Fruit fly (Drosophila melanogaster) whole organism, wandering third instar larva: ENCODE measurements around the gene mora.

ENCODE experiments used
- Abd-B ChIP-seq: fragments of >200 bp; optimal IDR thresholded peaks from 2 replicates; lab custom pipeline; 2017; ENCODE audit warnings: missing biosample characterization, missing genetic modification characterization
- CG32264 ChIP-seq: fragments of 200-800 bp; sonication (Bioruptor generic); optimal IDR thresholded peaks from 2 replicates; lab custom pipeline; 2016; ENCODE audit warnings: missing biosample characterization, missing genetic modification characterization
- CG9705 ChIP-seq: fragments of 200-800 bp; sonication (Bioruptor generic); optimal IDR thresholded peaks from 2 replicates; lab custom pipeline; 2018; ENCODE audit warnings: missing biosample characterization, mild to moderate bottlenecking, missing genetic modification characterization
- CrebA ChIP-seq: fragments of 200-800 bp; sonication (Bioruptor generic); optimal IDR thresholded peaks from 2 replicates; lab custom pipeline; 2016; ENCODE audit warnings: missing biosample characterization, mild to moderate bottlenecking, missing genetic modification characterization, borderline replicate concordance
- Dfd ChIP-seq: fragments of >200 bp; optimal IDR thresholded peaks from 2 replicates; lab custom pipeline; 2017; ENCODE audit warnings: missing biosample characterization, missing genetic modification characterization
- Dif ChIP-seq: fragments of 200-275, 200-300 bp; sonication (Bioruptor generic); optimal IDR thresholded peaks from 2 replicates; lab custom pipeline; 2018; ENCODE audit warnings: missing biosample characterization, missing genetic modification characterization; ENCODE audit not compliant: partially characterized antibody
- GATAd ChIP-seq: sonication (Bioruptor generic); optimal IDR thresholded peaks from 2 replicates; lab custom pipeline; 2016; ENCODE audit warnings: missing biosample characterization, missing genetic modification characterization
- HLH106 ChIP-seq: fragments of 200-800 bp; optimal IDR thresholded peaks from 3 replicates; lab custom pipeline; 2019; ENCODE audit warnings: missing biosample characterization, mild to moderate bottlenecking, missing genetic modification characterization, moderate library complexity
- Hnf4 ChIP-seq: fragments of 200-800 bp; sonication (Bioruptor generic); optimal IDR thresholded peaks from 2 replicates; lab custom pipeline; 2016; ENCODE audit warnings: missing biosample characterization, mild to moderate bottlenecking, missing genetic modification characterization
- Hr78 ChIP-seq: fragments of >200 bp; optimal IDR thresholded peaks from 2 replicates; lab custom pipeline; 2017; ENCODE audit warnings: missing biosample characterization, missing genetic modification characterization
- Hr83 ChIP-seq: fragments of 200-300 bp; sonication (Bioruptor generic); optimal IDR thresholded peaks from 2 replicates; lab custom pipeline; 2016; ENCODE audit warnings: missing biosample characterization, mild to moderate bottlenecking, missing genetic modification characterization, moderate library complexity; ENCODE audit not compliant: poor library complexity, severe bottlenecking
- Mio ChIP-seq: sonication (Bioruptor generic); optimal IDR thresholded peaks from 2 replicates; lab custom pipeline; 2016; ENCODE audit warnings: missing biosample characterization, missing genetic modification characterization
- Myc ChIP-seq: fragments of >200 bp; optimal IDR thresholded peaks from 2 replicates; lab custom pipeline; 2017
- N ChIP-seq: fragments of >200 bp; optimal IDR thresholded peaks from 2 replicates; lab custom pipeline; 2018; ENCODE audit warnings: missing biosample characterization, missing external identifiers, missing genetic modification characterization
- OdsH ChIP-seq: fragments of 200-800 bp; sonication (Bioruptor generic); optimal IDR thresholded peaks from 2 replicates; lab custom pipeline; 2016; ENCODE audit warnings: missing biosample characterization, mild to moderate bottlenecking, missing genetic modification characterization
- Rel ChIP-seq, 2 experiments: fragments of 200-800 bp; sonication (Bioruptor generic) in 1 of 2; optimal IDR thresholded peaks; 2 replicates in 1 of 2; 3 replicates in 1 of 2; lab custom pipeline; 2016 to 2019; ENCODE audit warnings: mild to moderate bottlenecking in 2 of 2, missing biosample characterization in 2 of 2, missing genetic modification characterization in 2 of 2, moderate library complexity in 1 of 2
- Sp1 ChIP-seq: fragments of 200-800 bp; sonication (Bioruptor generic); optimal IDR thresholded peaks from 3 replicates; lab custom pipeline; 2019; ENCODE audit warnings: missing biosample characterization, mild to moderate bottlenecking, missing genetic modification characterization, moderate library complexity
- Vsx2 ChIP-seq: fragments of 200-300, 225-300 bp; sonication (Bioruptor generic); optimal IDR thresholded peaks from 2 replicates; lab custom pipeline; 2018; ENCODE audit warnings: missing biosample characterization, missing genetic modification characterization; ENCODE audit not compliant: partially characterized antibody
- br ChIP-seq: fragments of 200-800 bp; sonication (Bioruptor generic); optimal IDR thresholded peaks from 2 replicates; lab custom pipeline; 2016; ENCODE audit warnings: missing biosample characterization, missing genetic modification characterization
- brk ChIP-seq: fragments of 200-800 bp; sonication (Bioruptor generic); optimal IDR thresholded peaks from 2 replicates; lab custom pipeline; 2016; ENCODE audit warnings: missing biosample characterization, mild to moderate bottlenecking, missing genetic modification characterization
- dl ChIP-seq, 2 experiments: fragments of 175-275, 200-275 bp in 1 of 2; fragments of 200-275 bp in 1 of 2; sonication (Bioruptor generic); optimal IDR thresholded peaks; lab custom pipeline; 2018; ENCODE audit warnings: mild to moderate bottlenecking in 2 of 2, missing biosample characterization in 2 of 2, missing genetic modification characterization in 2 of 2, moderate library complexity in 2 of 2; ENCODE audit not compliant: partially characterized antibody in 2 of 2, insufficient read depth in 1 of 2
- dmrt93B ChIP-seq: fragments of 200-800 bp; sonication (Bioruptor generic); optimal IDR thresholded peaks from 2 replicates; lab custom pipeline; 2018; ENCODE audit warnings: missing biosample characterization, mild to moderate bottlenecking, missing genetic modification characterization
- dsf ChIP-seq: sonication (Bioruptor generic); optimal IDR thresholded peaks from 2 replicates; lab custom pipeline; 2016; ENCODE audit warnings: missing biosample characterization, missing genetic modification characterization, borderline replicate concordance
- ey ChIP-seq: fragments of 200-800 bp; sonication (Bioruptor generic); optimal IDR thresholded peaks from 2 replicates; lab custom pipeline; 2016; ENCODE audit warnings: missing biosample characterization, missing genetic modification characterization
- foxo ChIP-seq, 2 experiments: fragments of 200-800 bp; sonication (Bioruptor generic); optimal IDR thresholded peaks; 2 replicates in 1 of 2; 3 replicates in 1 of 2; lab custom pipeline; 2016 to 2017; ENCODE audit warnings: missing biosample characterization in 2 of 2, missing genetic modification characterization in 2 of 2
- fru ChIP-seq: fragments of 200-800 bp; sonication (Bioruptor generic); optimal IDR thresholded peaks from 3 replicates; lab custom pipeline; 2016; ENCODE audit warnings: missing biosample characterization, mild to moderate bottlenecking, missing genetic modification characterization
- h ChIP-seq: fragments of 200-800 bp; sonication (Bioruptor generic); optimal IDR thresholded peaks from 3 replicates; lab custom pipeline; 2016; ENCODE audit warnings: missing biosample characterization, mild to moderate bottlenecking, missing genetic modification characterization
- jim ChIP-seq: fragments of 175-275, 200-325 bp; sonication (Bioruptor generic); optimal IDR thresholded peaks from 2 replicates; lab custom pipeline; 2016; ENCODE audit warnings: missing biosample characterization, mild to moderate bottlenecking, missing genetic modification characterization
- lola ChIP-seq: fragments of >200 bp; optimal IDR thresholded peaks from 2 replicates; lab custom pipeline; 2017; ENCODE audit warnings: missing biosample characterization, missing genetic modification characterization
- pan ChIP-seq: fragments of >200 bp; optimal IDR thresholded peaks from 2 replicates; lab custom pipeline; 2017
- psq ChIP-seq: fragments of 200-800 bp; sonication (Bioruptor generic); optimal IDR thresholded peaks from 3 replicates; lab custom pipeline; 2017; ENCODE audit warnings: missing biosample characterization, mild to moderate bottlenecking, missing genetic modification characterization, moderate library complexity
- rgr ChIP-seq: fragments of 200-800 bp; sonication (Bioruptor generic); optimal IDR thresholded peaks from 3 replicates; lab custom pipeline; 2016; ENCODE audit warnings: missing biosample characterization, mild to moderate bottlenecking, missing genetic modification characterization
- sage ChIP-seq: fragments of 200-800 bp; sonication (Bioruptor generic); optimal IDR thresholded peaks from 2 replicates; lab custom pipeline; 2016; ENCODE audit warnings: missing biosample characterization, mild to moderate bottlenecking, missing genetic modification characterization
- sv ChIP-seq: fragments of 200-800 bp; sonication (Bioruptor generic); optimal IDR thresholded peaks from 3 replicates; lab custom pipeline; 2016; ENCODE audit warnings: missing biosample characterization, missing genetic modification characterization
- tai ChIP-seq: sonication (Bioruptor generic); optimal IDR thresholded peaks from 2 replicates; lab custom pipeline; 2016; ENCODE audit warnings: missing biosample characterization, missing genetic modification characterization
- usp ChIP-seq: fragments of >200 bp; optimal IDR thresholded peaks from 2 replicates; lab custom pipeline; 2017; ENCODE audit warnings: missing biosample characterization, missing genetic modification characterization
- woc ChIP-seq: sonication (Bioruptor generic); optimal IDR thresholded peaks from 2 replicates; lab custom pipeline; 2016; ENCODE audit warnings: missing biosample characterization, mild to moderate bottlenecking, missing genetic modification characterization

The mora gene

DNA sequence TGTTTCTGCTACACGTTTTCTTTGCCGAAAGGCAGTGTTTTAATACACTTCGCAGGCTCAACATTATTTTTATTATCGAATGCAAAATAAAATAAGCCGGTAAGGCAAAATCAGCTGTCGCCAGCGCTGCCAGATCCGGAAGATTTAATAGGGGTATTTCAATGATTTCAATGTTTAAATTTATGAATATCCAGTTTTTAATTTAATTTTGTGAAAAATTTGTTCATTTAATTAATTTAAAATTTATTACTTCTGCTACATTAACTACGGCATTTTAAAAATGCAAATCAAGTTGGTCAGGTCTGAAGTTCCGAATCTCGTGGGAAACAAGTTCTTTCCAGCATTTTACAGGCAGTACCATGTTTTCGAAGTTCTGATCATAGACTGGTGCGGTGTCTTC lies 37.3 kb upstream of the mora start, which contains the start of gene Slimp:
Gene Slimp, minus strand, starts transcription at position 130 of the 400 bp plus-strand sequence.
- TF ChIP-seq HLH106 (tag; lab: Kevin White, UChicago) (peak; percentile 50), brk (GFP tag; lab: Kevin White, UChicago) (no peak), sv (GFP tag; lab: Kevin White, UChicago) (peak; percentile 1), fru (GFP tag; lab: Kevin White, UChicago) (peak; percentile 28), Dif (GFP tag; lab: Kevin White, UChicago) (no peak), br (GFP tag; lab: Kevin White, UChicago) (peak; percentile 40), Dfd (GFP tag; lab: Kevin White, UChicago) (no peak), tai (GFP tag; lab: Kevin White, UChicago) (no peak), ey (peak; percentile 37), N (GFP tag; lab: Kevin White, UChicago) (no peak), dsf (no peak), CrebA (no peak), OdsH (GFP tag; lab: Kevin White, UChicago) (no peak), CG32264 (GFP tag; lab: Kevin White, UChicago) (no peak), Sp1 (GFP tag; lab: Kevin White, UChicago) (peak; percentile 10), lola (GFP tag; lab: Kevin White, UChicago) (no peak), sage (peak; percentile 43), woc (GFP tag; lab: Kevin White, UChicago) (peak; percentile 37), usp (GFP tag; lab: Kevin White, UChicago) (no peak), GATAd (GFP tag; lab: Kevin White, UChicago) (no peak), Hnf4 (GFP tag; lab: Kevin White, UChicago) (peak; percentile 38), jim (GFP tag; lab: Kevin White, UChicago) (no peak), rgr (peak; percentile 55), psq (GFP tag; lab: Kevin White, UChicago) (peak; percentile 19), Hr83 (GFP tag; lab: Kevin White, UChicago) (no peak), h (peak; percentile 53), CG9705 (GFP tag; lab: Kevin White, UChicago) (peak; percentile 13), Rel (GFP tag; optimal IDR thresholded peaks at IDR 0.05; lab: Kevin White, UChicago) (no peak), Rel (tag; optimal IDR thresholded peaks at IDR 0.05; lab: Kevin White, UChicago) (peak; percentile 18), foxo (GFP tag; optimal IDR thresholded peaks at IDR 0.05; lab: Kevin White, UChicago) (peak in 1 of 2 experiments; percentile 49)

DNA sequence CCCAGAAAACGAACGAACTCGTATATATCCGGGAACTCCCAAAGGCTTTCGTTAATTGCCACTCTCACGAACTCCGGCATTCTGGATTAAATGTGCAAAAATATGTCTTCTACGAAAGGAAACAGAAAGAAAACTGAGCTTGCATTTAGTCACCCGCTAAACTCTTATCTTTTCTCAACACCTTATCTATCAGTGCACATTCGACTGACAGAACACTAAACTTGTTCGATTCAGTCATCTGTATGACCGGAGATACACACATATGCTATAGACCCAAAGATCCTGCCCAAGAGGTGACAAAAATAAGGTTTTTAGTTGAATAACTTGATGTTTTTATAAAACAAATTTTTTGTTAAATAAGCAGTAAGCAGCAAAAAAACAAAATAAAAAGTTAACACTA lies 36.1 kb upstream of the mora start, which contains the start of gene p38c:
Gene p38c, minus strand, starts transcription at position 101 of the 400 bp plus-strand sequence.
- TF ChIP-seq HLH106 (tag; lab: Kevin White, UChicago) (no peak), Rel (GFP tag; optimal IDR thresholded peaks at IDR 0.05; lab: Kevin White, UChicago) (no peak), Rel (tag; optimal IDR thresholded peaks at IDR 0.05; lab: Kevin White, UChicago) (peak; percentile 55)

DNA sequence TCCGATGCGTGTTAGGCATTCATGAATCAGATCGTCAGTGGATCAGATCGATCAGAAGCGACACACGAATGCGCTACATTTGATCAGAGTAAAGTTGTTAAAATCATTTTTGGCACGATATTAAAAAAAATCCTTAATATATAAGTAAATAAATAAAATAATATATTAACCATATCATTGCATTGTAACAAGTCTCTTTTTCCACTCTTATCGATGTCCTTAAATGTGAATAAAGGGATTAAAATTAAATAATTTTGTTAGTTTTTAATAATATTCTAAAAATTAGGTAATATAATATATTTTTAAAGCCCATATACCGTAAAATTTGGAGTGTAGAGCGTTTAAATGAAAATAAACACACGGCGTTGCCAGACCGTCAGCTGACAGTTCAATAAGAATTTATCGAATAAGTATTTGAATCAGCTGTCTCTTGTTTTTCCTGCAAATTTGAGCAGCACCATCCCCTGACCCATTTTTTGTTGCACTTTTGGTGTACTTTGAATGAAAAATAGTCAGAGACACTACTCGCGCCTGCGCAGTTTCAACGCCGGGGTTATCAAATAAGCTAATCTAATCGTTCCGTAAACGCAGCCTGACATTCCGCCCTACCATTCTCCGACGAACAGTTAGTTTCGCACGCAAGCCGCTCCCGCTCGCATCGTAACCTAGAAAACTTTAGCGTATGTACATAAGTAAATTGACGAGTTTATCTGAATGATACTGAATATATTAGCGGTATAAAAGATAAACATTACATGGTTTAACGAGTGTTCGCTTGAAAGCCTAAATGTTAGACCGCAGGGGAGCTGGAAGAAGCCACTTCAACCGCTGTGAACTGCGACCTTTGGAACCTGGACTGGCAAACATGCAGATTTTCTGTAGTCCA lies 34.0 kb upstream of the mora start, which contains the start of the genes p38a and CG6178:
Gene p38a, minus strand, starts transcription at position 398 of the 886 bp plus-strand sequence.
Gene CG6178, plus strand, starts transcription at position 424 of the 886 bp plus-strand sequence.
- TF ChIP-seq psq (GFP tag; lab: Kevin White, UChicago) (peak; percentile 97), Dfd (GFP tag; lab: Kevin White, UChicago) (no peak), CG9705 (GFP tag; lab: Kevin White, UChicago) (peak; percentile 91), jim (GFP tag; lab: Kevin White, UChicago) (no peak), dmrt93B (GFP tag; lab: Kevin White, UChicago) (peak; percentile 98), CrebA (no peak), Hr78 (no peak), Sp1 (GFP tag; lab: Kevin White, UChicago) (peak; percentile 99), br (GFP tag; lab: Kevin White, UChicago) (peak; percentile 85), OdsH (GFP tag; lab: Kevin White, UChicago) (peak; percentile 94), Abd-B (GFP tag; lab: Kevin White, UChicago) (no peak), HLH106 (tag; lab: Kevin White, UChicago) (peak; percentile 99), GATAd (GFP tag; lab: Kevin White, UChicago) (no peak), h (peak; percentile 86), sv (GFP tag; lab: Kevin White, UChicago) (peak; percentile 56), foxo (GFP tag; optimal IDR thresholded peaks at IDR 0.05; lab: Kevin White, UChicago) (peak in 1 of 2 experiments; percentile 96), Dif (GFP tag; lab: Kevin White, UChicago) (no peak), sage (peak; percentile 65), usp (GFP tag; lab: Kevin White, UChicago) (no peak), fru (GFP tag; lab: Kevin White, UChicago) (peak; percentile 92), Hnf4 (GFP tag; lab: Kevin White, UChicago) (peak; percentile 62), dsf (peak; percentile 66), Vsx2 (GFP tag; lab: Kevin White, UChicago) (no peak), Mio (peak; percentile 37), rgr (peak; percentile 95), N (GFP tag; lab: Kevin White, UChicago) (no peak), Myc (lab: Kevin White, UChicago) (peak; percentile 55), pan (lab: Kevin White, UChicago) (no peak), lola (GFP tag; lab: Kevin White, UChicago) (no peak), CG32264 (GFP tag; lab: Kevin White, UChicago) (peak; percentile 20), brk (GFP tag; lab: Kevin White, UChicago) (no peak), tai (GFP tag; lab: Kevin White, UChicago) (no peak), dl (GFP tag; optimal IDR thresholded peaks at IDR 0.05; lab: Kevin White, UChicago; ENCODE audit: insufficient read depth in 1 of 2, partially characterized antibody in 2 of 2) (no peak), Rel (GFP tag; optimal IDR thresholded peaks at IDR 0.05; lab: Kevin White, UChicago) (peak; percentile 37), Rel (tag; optimal IDR thresholded peaks at IDR 0.05; lab: Kevin White, UChicago) (peak; percentile 86), woc (GFP tag; lab: Kevin White, UChicago) (peak; percentile 55)
